Worm (Caenorhabditis elegans) whole organism, L4 larva: ENCODE data around the gene vha-13.

Experiments
- F26F4.8 ChIP-seq: fragments of 200-800 bp; sonication (Bioruptor generic); conservative IDR thresholded peaks from 2 replicates; pipeline ENCODE4 v1.3.6; 2022; ENCODE audit warnings: missing genetic modification characterization, missing compliant biosample characterization
- F49E8.2 ChIP-seq: sonication (generic microtip); optimal IDR thresholded peaks from 2 replicates; lab custom pipeline; 2016; ENCODE audit warnings: missing compliant biosample characterization, mild to moderate bottlenecking, missing genetic modification characterization, borderline replicate concordance
- aha-1 ChIP-seq: fragments of 150-350 bp; peaks from one replicate; lab custom pipeline; 2014; ENCODE audit warnings: missing biosample characterization, missing genetic modification characterization
- aly-2 ChIP-seq: sonication (generic microtip); optimal IDR thresholded peaks from 2 replicates; lab custom pipeline; 2018; ENCODE audit warnings: missing biosample characterization, missing genetic modification characterization
- ceh-20 ChIP-seq: fragments of 200-800 bp; sonication (Bioruptor generic); IDR thresholded peaks from 2 replicates; pipeline ENCODE4 v1.3.6; 2022; ENCODE audit warnings: missing genetic modification reagents, missing genetic modification characterization, missing compliant biosample characterization
- ces-1 ChIP-seq: fragments of 150-350 bp; sonication (generic microtip); optimal IDR thresholded peaks from 4 replicates; lab custom pipeline; 2014; ENCODE audit warnings: missing biosample characterization, missing genetic modification reagents, missing genetic modification characterization
- ctbp-1 ChIP-seq: fragments of 200-800 bp; sonication (Bioruptor generic); IDR thresholded peaks from 2 replicates; pipeline ENCODE4 v1.3.6; 2022; ENCODE audit warnings: missing genetic modification reagents, missing genetic modification characterization, missing compliant biosample characterization
- daf-16 ChIP-seq, 3 experiments: sonication (generic microtip); optimal IDR thresholded peaks; 2 replicates each; lab custom pipeline; 2016 to 2017; ENCODE audit warnings: missing genetic modification characterization in 3 of 3, missing genetic modification reagents in 3 of 3, mild to moderate bottlenecking in 2 of 3, missing compliant biosample characterization in 2 of 3, missing biosample characterization in 1 of 3, moderate library complexity in 1 of 3
- daf-8 ChIP-seq: fragments of 200-800 bp; sonication (Bioruptor generic); IDR thresholded peaks from 2 replicates; pipeline ENCODE4 v1.3.6; 2022; ENCODE audit warnings: missing genetic modification characterization, missing compliant biosample characterization
- dmd-6 ChIP-seq: fragments of 200-800 bp; sonication (Bioruptor generic); IDR thresholded peaks from 2 replicates; pipeline ENCODE4 v1.3.6; 2022; ENCODE audit warnings: missing genetic modification reagents, missing genetic modification characterization, missing compliant biosample characterization
- dmd-8 ChIP-seq: fragments of 200-800 bp; sonication (Bioruptor generic); IDR thresholded peaks from 2 replicates; pipeline ENCODE4 v1.3.6; 2022; ENCODE audit warnings: missing genetic modification characterization, missing compliant biosample characterization
- duxl-1 ChIP-seq: sonication (generic microtip); optimal IDR thresholded peaks from 2 replicates; lab custom pipeline; 2016; ENCODE audit warnings: mild to moderate bottlenecking, missing genetic modification characterization, moderate library complexity, missing compliant biosample characterization; ENCODE audit not compliant: poor library complexity
- egl-27 ChIP-seq: sonication (generic microtip); optimal IDR thresholded peaks from 3 replicates; lab custom pipeline; 2017; ENCODE audit warnings: missing biosample characterization, missing genetic modification reagents, missing genetic modification characterization
- egl-43 ChIP-seq: fragments of 200-800 bp; sonication (Bioruptor generic); IDR thresholded peaks from 2 replicates; pipeline ENCODE4 v1.3.6; 2022; ENCODE audit warnings: missing genetic modification reagents, missing genetic modification characterization, missing compliant biosample characterization
- hif-1 ChIP-seq, 2 experiments: sonication (generic microtip); optimal IDR thresholded peaks; 2 replicates each; lab custom pipeline; 2016 to 2017; ENCODE audit warnings: missing compliant biosample characterization in 2 of 2, missing genetic modification characterization in 2 of 2, missing genetic modification reagents in 2 of 2, missing genotype in 2 of 2, mild to moderate bottlenecking in 1 of 2
- hlh-11 ChIP-seq: fragments of 200-800 bp; sonication (Bioruptor generic); optimal IDR thresholded peaks from 2 replicates; lab custom pipeline; 2018; ENCODE audit warnings: mild to moderate bottlenecking, missing genetic modification characterization, missing compliant biosample characterization
- hlh-30 ChIP-seq: sonication (generic microtip); optimal IDR thresholded peaks from 2 replicates; lab custom pipeline; 2017; ENCODE audit warnings: antibody characterized with exemption, mild to moderate bottlenecking, missing genetic modification characterization, missing compliant biosample characterization; ENCODE audit not compliant: insufficient read depth
- hmg-1.1 ChIP-seq: fragments of 200-800 bp; sonication (Bioruptor generic); IDR thresholded peaks from 2 replicates; pipeline ENCODE4 v1.3.6; 2022; ENCODE audit warnings: missing genetic modification reagents, missing genetic modification characterization, missing compliant biosample characterization
- jun-1 ChIP-seq: fragments of 150-350 bp; optimal IDR thresholded peaks from 2 replicates; lab custom pipeline; 2014; ENCODE audit warnings: missing biosample characterization, missing genetic modification reagents, missing genetic modification characterization
- lin-1 ChIP-seq: fragments of 200-800 bp; sonication (Bioruptor generic); IDR thresholded peaks from 2 replicates; pipeline ENCODE4 v1.3.6; 2022; ENCODE audit warnings: missing genetic modification reagents, missing genetic modification characterization, missing compliant biosample characterization
- lin-13 ChIP-seq: fragments of 150-350 bp; optimal IDR thresholded peaks from 2 replicates; lab custom pipeline; 2014; ENCODE audit warnings: missing biosample characterization, missing genetic modification reagents, missing genetic modification characterization
- lin-15B ChIP-seq: fragments of 150-350 bp; sonication (generic microtip); optimal IDR thresholded peaks from 3 replicates; lab custom pipeline; 2014; ENCODE audit warnings: missing biosample characterization, missing genetic modification characterization
- lin-39 ChIP-seq: fragments of 150-350 bp; optimal IDR thresholded peaks from 2 replicates; lab custom pipeline; 2014; ENCODE audit warnings: missing biosample characterization, missing genetic modification reagents, missing genetic modification characterization
- lsy-2 ChIP-seq, 2 experiments: fragments of 150-350 bp in 1 of 2; sonication (generic microtip) in 1 of 2; optimal IDR thresholded peaks; 2 replicates each; lab custom pipeline; 2014 to 2017; ENCODE audit warnings: missing biosample characterization in 2 of 2, missing genetic modification characterization in 2 of 2
- mdl-1 ChIP-seq, 2 experiments: fragments of 150-350 bp in 1 of 2; sonication (generic microtip) in 1 of 2; optimal IDR thresholded peaks; 2 replicates each; lab custom pipeline; 2014 to 2017; ENCODE audit warnings: missing biosample characterization in 2 of 2, missing genetic modification characterization in 2 of 2
- mdt-29 ChIP-seq: fragments of 200-800 bp; sonication (Bioruptor generic); IDR thresholded peaks from 2 replicates; pipeline ENCODE4 v1.3.6; 2022; ENCODE audit warnings: missing genetic modification reagents, missing genetic modification characterization, missing compliant biosample characterization
- mxl-3 ChIP-seq: fragments of 200-800 bp; sonication (Bioruptor generic); optimal IDR thresholded peaks from 2 replicates; lab custom pipeline; 2018; ENCODE audit warnings: mild to moderate bottlenecking, missing genetic modification characterization, missing compliant biosample characterization
- nhr-11 ChIP-seq: fragments of 150-350 bp; optimal IDR thresholded peaks from 2 replicates; lab custom pipeline; 2014; ENCODE audit warnings: missing biosample characterization, missing genetic modification characterization
- nhr-111 ChIP-seq: fragments of 200-800 bp; sonication (Bioruptor generic); optimal IDR thresholded peaks from 2 replicates; lab custom pipeline; 2018; ENCODE audit warnings: mild to moderate bottlenecking, missing genetic modification characterization, missing compliant biosample characterization
- nhr-237 ChIP-seq: sonication (generic microtip); optimal IDR thresholded peaks from 2 replicates; lab custom pipeline; 2017; ENCODE audit warnings: missing biosample characterization, missing genetic modification characterization
- nhr-25 ChIP-seq: sonication (generic microtip); optimal IDR thresholded peaks from 2 replicates; lab custom pipeline; 2017; ENCODE audit warnings: missing genetic modification characterization, mild to moderate bottlenecking, missing compliant biosample characterization, antibody characterized with exemption, moderate library complexity, borderline replicate concordance; ENCODE audit not compliant: insufficient read depth
- nhr-48 ChIP-seq: sonication (generic microtip); optimal IDR thresholded peaks from 2 replicates; lab custom pipeline; 2016; ENCODE audit warnings: mild to moderate bottlenecking, missing genetic modification characterization, missing compliant biosample characterization
- nhr-6 ChIP-seq: fragments of 150-350 bp; optimal IDR thresholded peaks from 2 replicates; lab custom pipeline; 2014; ENCODE audit warnings: missing biosample characterization, missing genetic modification characterization
- pha-4 ChIP-seq, 2 experiments: fragments of 150-350 bp in 1 of 2; fragments of 200-800 bp in 1 of 2; sonication (Bioruptor generic) in 1 of 2; IDR thresholded peaks in 1 of 2; optimal IDR thresholded peaks in 1 of 2; 2 replicates each; pipeline versions ENCODE4 v1.3.6 to Lab custom; 2014 to 2022; ENCODE audit warnings: missing genetic modification characterization in 2 of 2, missing genetic modification reagents in 2 of 2, missing biosample characterization in 1 of 2, missing compliant biosample characterization in 1 of 2
- pqm-1 ChIP-seq: sonication (generic microtip); optimal IDR thresholded peaks from 2 replicates; lab custom pipeline; 2017; ENCODE audit warnings: missing biosample characterization, missing genetic modification characterization
- rbr-2 ChIP-seq: sonication (generic microtip); optimal IDR thresholded peaks from 2 replicates; lab custom pipeline; 2016; ENCODE audit warnings: missing genotype, missing genetic modification characterization, missing compliant biosample characterization
- set-16 ChIP-seq: fragments of 200-800 bp; sonication (Bioruptor generic); IDR thresholded peaks from 2 replicates; pipeline ENCODE4 v1.3.6; 2022; ENCODE audit warnings: missing genetic modification reagents, missing genetic modification characterization, missing compliant biosample characterization
- snpc-4 ChIP-seq: fragments of 150-350 bp; optimal IDR thresholded peaks from 2 replicates; lab custom pipeline; 2014; ENCODE audit warnings: missing biosample characterization, missing genetic modification characterization
- tag-97 ChIP-seq: fragments of 200-800 bp; sonication (Bioruptor generic); IDR thresholded peaks from 2 replicates; pipeline ENCODE4 v1.3.6; 2022; ENCODE audit warnings: missing genetic modification characterization, missing compliant biosample characterization
- unc-130 ChIP-seq: sonication (generic microtip); optimal IDR thresholded peaks from 2 replicates; lab custom pipeline; 2016; ENCODE audit warnings: missing genetic modification reagents, missing genetic modification characterization, missing compliant biosample characterization
- vab-7 ChIP-seq: fragments of 200-800 bp; sonication (Bioruptor generic); IDR thresholded peaks from 2 replicates; pipeline ENCODE4 v1.3.6; 2022; ENCODE audit warnings: missing genetic modification reagents, missing genetic modification characterization, missing compliant biosample characterization
- zag-1 ChIP-seq: fragments of 150-350 bp; optimal IDR thresholded peaks from 2 replicates; lab custom pipeline; 2014; ENCODE audit warnings: missing biosample characterization, missing genetic modification characterization
- zfp-3 ChIP-seq: fragments of 200-800 bp; sonication (Bioruptor generic); conservative IDR thresholded peaks from 2 replicates; pipeline ENCODE4 v1.3.6; 2022; ENCODE audit warnings: missing genetic modification reagents, missing genetic modification characterization, missing compliant biosample characterization
- zip-11 ChIP-seq: fragments of 200-800 bp; sonication (Bioruptor generic); IDR thresholded peaks from 2 replicates; pipeline ENCODE4 v1.3.6; 2022; ENCODE audit warnings: missing genetic modification characterization, missing compliant biosample characterization
- zip-2 ChIP-seq: fragments of 150-350 bp; optimal IDR thresholded peaks from 2 replicates; lab custom pipeline; 2014; ENCODE audit warnings: missing biosample characterization, missing genetic modification characterization

vha-13 gene

DNA sequence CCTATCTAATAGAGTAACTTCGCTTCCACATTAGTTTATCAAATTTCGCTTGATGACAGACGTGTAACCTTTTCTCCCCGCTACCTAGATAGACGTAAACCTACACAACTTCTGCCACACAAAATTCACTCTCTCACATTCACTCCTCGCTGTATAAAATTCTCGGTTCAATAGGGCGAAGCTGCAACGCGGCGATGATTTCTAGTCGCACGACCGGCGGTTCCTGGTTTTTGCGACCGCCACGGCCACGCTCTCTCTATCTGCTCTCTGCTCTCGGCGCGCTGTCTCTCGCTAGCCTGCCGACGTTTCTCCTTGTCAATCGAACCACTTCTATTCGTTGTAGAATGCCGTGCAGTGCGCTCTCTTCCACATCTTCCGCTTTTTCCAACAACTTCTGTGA lies 560 bp upstream of the vha-13 start (continued):
- TF ChIP-seq hlh-30 (peak; percentile 67), lin-1 (GFP tag; lab: Robert Waterston, UW) (peak; percentile 72; the same call in 1 of the 2 replicates), hif-1 (tag; optimal IDR thresholded peaks at IDR 0.05; lab: Kevin White, UChicago) (peak in 1 of 2 experiments; percentile 70), lin-15B (tag; lab: Kevin White, UChicago) (no peak), lin-13 (peak; percentile 87), dmd-6 (GFP tag; lab: Robert Waterston, UW) (peak; percentile 88), rbr-2 (tag; lab: Kevin White, UChicago) (peak; percentile 86), jun-1 (tag; lab: Kevin White, UChicago) (peak; percentile 40), egl-27 (no peak), nhr-11 (tag; lab: Kevin White, UChicago) (peak; percentile 84), ctbp-1 (GFP tag; lab: Robert Waterston, UW) (peak; percentile 62; the same call in 1 of the 2 replicates)

ce11 chrV:14352032-14352431 lies 523 bp downstream of the vha-13 start:
- TF ChIP-seq ceh-20 (GFP tag; lab: Robert Waterston, UW) (no peak), mdl-1 (tag; optimal IDR thresholded peaks at IDR 0.05; lab: Kevin White, UChicago) (no peak), hif-1 (tag; optimal IDR thresholded peaks at IDR 0.05; lab: Kevin White, UChicago) (no peak), tag-97 (no peak), aha-1 (peak; percentile 81), zip-11 (GFP tag; lab: Robert Waterston, UW) (no peak), nhr-25 (tag; lab: Kevin White, UChicago) (no peak), lin-1 (GFP tag; lab: Robert Waterston, UW) (no peak), pha-4 (GFP tag; IDR thresholded peaks at IDR 0.05; lab: Robert Waterston, UW) (no peak), pha-4 (tag; optimal IDR thresholded peaks at IDR 0.05; lab: Kevin White, UChicago) (no peak), set-16 (GFP tag; lab: Robert Waterston, UW) (peak; percentile 56), zag-1 (tag; lab: Kevin White, UChicago) (no peak), mxl-3 (GFP tag; lab: Kevin White, UChicago) (peak; percentile 5), mdt-29 (GFP tag; lab: Robert Waterston, UW) (no peak)

DNA sequence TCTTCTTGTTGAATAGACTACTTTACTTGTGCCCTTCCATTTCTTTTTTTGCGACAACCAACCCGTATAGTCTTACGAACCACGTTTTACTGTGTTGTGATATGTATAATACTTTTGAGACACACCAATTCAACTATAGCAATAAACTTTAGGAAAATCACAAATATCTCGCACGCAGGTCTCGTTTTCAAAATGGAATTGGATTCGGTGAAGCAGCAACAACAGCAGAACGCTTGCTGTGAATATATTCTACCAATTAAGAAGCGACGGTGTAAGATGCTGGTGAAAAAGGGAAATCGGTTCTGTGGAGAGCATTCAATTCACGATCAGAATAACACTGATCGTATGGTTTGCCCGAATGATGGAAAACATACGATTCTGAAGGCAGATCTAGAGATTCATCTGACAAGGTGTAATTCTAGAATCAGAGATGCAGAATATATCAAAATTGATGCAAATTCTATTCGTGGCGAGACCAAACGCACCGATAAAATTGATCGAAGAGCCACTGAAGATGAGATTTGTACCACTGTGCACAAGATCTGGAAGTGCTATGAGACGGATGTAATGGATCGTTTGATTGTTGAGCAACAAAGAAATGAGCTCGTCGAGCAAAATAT lies 2.9 kb downstream of the vha-13 start, which contains the start of gene Y49A3A.3:
Gene Y49A3A.3 (plus strand): TSS at position 153 of the 620 bp plus-strand sequence.
- TF ChIP-seq set-16 (GFP tag; lab: Robert Waterston, UW), result no peak
- peak; percentile 83 for TF ChIP-seq aly-2 (tag; lab: Kevin White, UChicago)
- TF ChIP-seq hlh-11 (tag; lab: Kevin White, UChicago), result peak; percentile 55
- no peak for TF ChIP-seq zip-2 (tag; lab: Kevin White, UChicago)
- TF ChIP-seq daf-8, result no peak
- TF ChIP-seq F26F4.8 (GFP tag; lab: Robert Waterston, UW), result peak; percentile 27; the same call in 1 of the 2 replicates
- TF ChIP-seq daf-16 (GFP tag; optimal IDR thresholded peaks at IDR 0.05; lab: Kevin White, UChicago), result peak in 1 of 2 experiments; percentile 28
- TF ChIP-seq daf-16 (tag; optimal IDR thresholded peaks at IDR 0.05; lab: Kevin White, UChicago), result peak; percentile 61
- no peak for TF ChIP-seq pqm-1 (tag; lab: Kevin White, UChicago)
- TF ChIP-seq unc-130 (GFP tag; lab: Kevin White, UChicago), result no peak
- TF ChIP-seq ces-1 (GFP tag; lab: Kevin White, UChicago), result no peak
- peak; percentile 40; the same call in 1 of the 2 replicates for TF ChIP-seq ctbp-1 (GFP tag; lab: Robert Waterston, UW)
- peak; percentile 69; the same call in 1 of the 2 replicates for TF ChIP-seq egl-43 (GFP tag; lab: Robert Waterston, UW)
- TF ChIP-seq nhr-48 (tag; lab: Kevin White, UChicago), result peak; percentile 57
- peak; percentile 37; the same call in 1 of the 2 replicates for TF ChIP-seq hmg-1.1 (GFP tag; lab: Robert Waterston, UW)
- peak; percentile 94 for TF ChIP-seq aha-1
- TF ChIP-seq F49E8.2 (tag; lab: Kevin White, UChicago), result no peak
- peak; percentile 49; the same call in 1 of the 2 replicates for TF ChIP-seq vab-7
- TF ChIP-seq nhr-237 (tag; lab: Kevin White, UChicago), result peak; percentile 58
- peak; percentile 37 for TF ChIP-seq duxl-1 (tag; lab: Kevin White, UChicago)
- no peak for TF ChIP-seq dmd-8 (GFP tag; lab: Robert Waterston, UW)
- peak; percentile 28 for TF ChIP-seq nhr-111 (GFP tag; lab: Kevin White, UChicago)
- no peak for TF ChIP-seq lin-39 (tag; lab: Kevin White, UChicago)
- peak; percentile 82; the same call in 1 of the 2 replicates for TF ChIP-seq zfp-3 (GFP tag; lab: Robert Waterston, UW)
- peak; percentile 56 for TF ChIP-seq nhr-6 (tag; lab: Kevin White, UChicago)
- TF ChIP-seq lsy-2 (tag; optimal IDR thresholded peaks at IDR 0.05; lab: Kevin White, UChicago), result peak in 1 of 2 experiments; percentile 65
- no peak for TF ChIP-seq snpc-4 (tag; lab: Kevin White, UChicago)
